Fruit fly (Drosophila melanogaster): ENCODE results near the gene CG1265.
A peak's percentile ranks its signal among the peaks of the same experiment; 100 is the strongest.

The CG1265 gene

dm6 chr3L:4286784-4287183 is 32.2 kb downstream of the CG1265 start, which contains the start of gene TfIIEbeta (continued):
- peak; percentile 61 for TF ChIP-seq YL-1 (GFP tag; optimal IDR thresholded peaks at IDR 0.05)
- peak; percentile 5 for TF ChIP-seq CG10654 (GFP tag; optimal IDR thresholded peaks at IDR 0.05)
- TF ChIP-seq CG17802 (tag; optimal IDR thresholded peaks at IDR 0.05): no peak
- TF ChIP-seq abd-A (tag; optimal IDR thresholded peaks at IDR 0.05): no peak
- TF ChIP-seq CG1832 (GFP tag; optimal IDR thresholded peaks at IDR 0.05): no peak
- no peak for TF ChIP-seq Dfd (GFP tag; optimal IDR thresholded peaks at IDR 0.05)
- TF ChIP-seq disco-r (GFP tag; optimal IDR thresholded peaks at IDR 0.05): no peak
- no peak for TF ChIP-seq ash1 (GFP tag; optimal IDR thresholded peaks at IDR 0.05)
- no peak for TF ChIP-seq CG17186 (GFP tag; optimal IDR thresholded peaks at IDR 0.05)
- no peak for TF ChIP-seq zfh2 (GFP tag; optimal IDR thresholded peaks at IDR 0.05)
- no peak for TF ChIP-seq mam (GFP tag; optimal IDR thresholded peaks at IDR 0.05)
- no peak for TF ChIP-seq Awh (GFP tag; IDR thresholded peaks at IDR 0.05)
- no peak for TF ChIP-seq NK7.1 (GFP tag; optimal IDR thresholded peaks at IDR 0.05)
- no peak for TF ChIP-seq CG4854 (GFP tag; optimal IDR thresholded peaks at IDR 0.05)
- TF ChIP-seq tio (GFP tag; optimal IDR thresholded peaks at IDR 0.05): no peak
- TF ChIP-seq Dip3 (GFP tag; optimal IDR thresholded peaks at IDR 0.05): no peak
- no peak for TF ChIP-seq CG18764 (GFP tag; optimal IDR thresholded peaks at IDR 0.05)
- no peak; the same call in 2 of the 3 replicates for TF ChIP-seq CG34422 (GFP tag; IDR thresholded peaks at IDR 0.05)
- TF ChIP-seq Ssrp (tag; optimal IDR thresholded peaks at IDR 0.05): peak; percentile 27
- no peak for TF ChIP-seq CG13123 (GFP tag; optimal IDR thresholded peaks at IDR 0.05)
- no peak for TF ChIP-seq CG10321 (GFP tag; IDR thresholded peaks at IDR 0.05)
- TF ChIP-seq dysf (GFP tag; IDR thresholded peaks at IDR 0.05): peak; percentile 36; the same call in 1 of the 3 replicates
- TF ChIP-seq Fer2 (tag; optimal IDR thresholded peaks at IDR 0.05): no peak
- TF ChIP-seq ranshi (GFP tag; IDR thresholded peaks at IDR 0.05): no peak

- no peak for TF ChIP-seq CG13894 (tag; optimal IDR thresholded peaks at IDR 0.05)
- TF ChIP-seq CG10366 (GFP tag; IDR thresholded peaks at IDR 0.05): 0 out of 2 replicates have a peak, but pooled peaks have one; percentile 10
- peak; percentile 30; the same call in 1 of the 3 replicates for TF ChIP-seq CG17361 (GFP tag; IDR thresholded peaks at IDR 0.05)
- no peak for TF ChIP-seq slbo (GFP tag; IDR thresholded peaks at IDR 0.05)
- no peak for TF ChIP-seq Stat92E (GFP tag; optimal IDR thresholded peaks at IDR 0.05)
- no peak for TF ChIP-seq CG2875 (GFP tag; optimal IDR thresholded peaks at IDR 0.05)
- peak in 1 of 2 experiments; percentile 15 for TF ChIP-seq Hr78 (GFP tag; optimal IDR thresholded peaks at IDR 0.05)
- TF ChIP-seq ftz-f1 (GFP tag; optimal IDR thresholded peaks at IDR 0.05): no peak
- no peak for TF ChIP-seq lmd (GFP tag; IDR thresholded peaks at IDR 0.05)
- TF ChIP-seq lilli (GFP tag; optimal IDR thresholded peaks at IDR 0.05): peak; percentile 39
- TF ChIP-seq dm (GFP tag; optimal IDR thresholded peaks at IDR 0.05): no peak
- TF ChIP-seq scrt (GFP tag; optimal IDR thresholded peaks at IDR 0.05): no peak
- TF ChIP-seq unpg (GFP tag; optimal IDR thresholded peaks at IDR 0.05): peak; percentile 36
- peak; percentile 39 for TF ChIP-seq grau (tag; optimal IDR thresholded peaks at IDR 0.05)
- peak; percentile 47 for TF ChIP-seq CG7839 (tag; optimal IDR thresholded peaks at IDR 0.05)
- no peak for TF ChIP-seq Bdp1 (GFP tag; optimal IDR thresholded peaks at IDR 0.05)
- no peak; the same call in 1 of the 2 replicates for TF ChIP-seq vvl (GFP tag; IDR thresholded peaks at IDR 0.05)
- TF ChIP-seq sqz (GFP tag; optimal IDR thresholded peaks at IDR 0.05): no peak
- TF ChIP-seq Xrp1 (GFP tag; IDR thresholded peaks at IDR 0.05): peak; percentile 27; the same call in 1 of the 2 replicates
- TF ChIP-seq BtbVII (GFP tag; optimal IDR thresholded peaks at IDR 0.05): peak; percentile 21
- TF ChIP-seq CG2199 (GFP tag; IDR thresholded peaks at IDR 0.05): no peak
- TF ChIP-seq danr (GFP tag; IDR thresholded peaks at IDR 0.05): no peak
- TF ChIP-seq hth (optimal IDR thresholded peaks at IDR 0.05): no peak
- TF ChIP-seq CG4820 (GFP tag; optimal IDR thresholded peaks at IDR 0.05): no peak
- no peak for TF ChIP-seq Asciz (GFP tag; optimal IDR thresholded peaks at IDR 0.05)
- peak; percentile 10 for TF ChIP-seq bcd (GFP tag; optimal IDR thresholded peaks at IDR 0.05)
- TF ChIP-seq CG9609 (GFP tag; optimal IDR thresholded peaks at IDR 0.05): no peak
- TF ChIP-seq CG17829 (tag; optimal IDR thresholded peaks at IDR 0.05): no peak
These were observed 34.0 kb downstream of the CG1265 start, which contains the start of gene Hexo1 for dm6 chr3L:4288591-4289056. Hexo1 (plus strand) TSS chr3L:4288641.
